Worm (Caenorhabditis elegans) whole organism, L1 larva: ENCODE results near the gene rsd-3.

ENCODE experiments used
- ces-1 ChIP-seq: fragments of 150-350 bp; optimal IDR thresholded peaks from 2 replicates; lab custom pipeline; 2014; ENCODE audit warnings: missing biosample characterization, missing genetic modification reagents, missing genetic modification characterization
- elt-2 ChIP-seq: sonication (generic microtip); optimal IDR thresholded peaks from 2 replicates; lab custom pipeline; 2016; ENCODE audit warnings: missing genetic modification characterization, mild to moderate bottlenecking, inconsistent platforms, missing compliant biosample characterization, missing genetic modification reagents
- lin-15B ChIP-seq: fragments of 150-350 bp; sonication (generic microtip); optimal IDR thresholded peaks from 3 replicates; lab custom pipeline; 2014; ENCODE audit warnings: missing biosample characterization, missing genetic modification characterization
- mdl-1 ChIP-seq, 2 experiments: fragments of 150-350 bp; optimal IDR thresholded peaks; 2 replicates each; lab custom pipeline; 2014 to 2017; ENCODE audit warnings: missing biosample characterization in 2 of 2, missing genetic modification characterization in 2 of 2, inconsistent platforms in 1 of 2
- nhr-11 ChIP-seq: fragments of 150-350 bp; optimal IDR thresholded peaks from 2 replicates; lab custom pipeline; 2014; ENCODE audit warnings: missing biosample characterization, missing genetic modification characterization
- nhr-12 ChIP-seq: sonication (generic microtip); optimal IDR thresholded peaks from 2 replicates; lab custom pipeline; 2017; ENCODE audit warnings: missing biosample characterization, missing genetic modification characterization
- nhr-77 ChIP-seq: fragments of 150-350 bp; optimal IDR thresholded peaks from 2 replicates; lab custom pipeline; 2014; ENCODE audit warnings: missing biosample characterization, missing genetic modification characterization
- skn-1 ChIP-seq: fragments of 150-350 bp; optimal IDR thresholded peaks from 2 replicates; lab custom pipeline; 2014; ENCODE audit warnings: missing biosample characterization, missing genetic modification characterization
- unc-62 ChIP-seq: fragments of 150-350 bp; optimal IDR thresholded peaks from 2 replicates; lab custom pipeline; 2014; ENCODE audit warnings: missing biosample characterization, missing genetic modification reagents, missing genetic modification characterization
- zag-1 ChIP-seq: fragments of 150-350 bp; optimal IDR thresholded peaks from 2 replicates; lab custom pipeline; 2014; ENCODE audit warnings: missing biosample characterization, missing genetic modification characterization

DNA sequence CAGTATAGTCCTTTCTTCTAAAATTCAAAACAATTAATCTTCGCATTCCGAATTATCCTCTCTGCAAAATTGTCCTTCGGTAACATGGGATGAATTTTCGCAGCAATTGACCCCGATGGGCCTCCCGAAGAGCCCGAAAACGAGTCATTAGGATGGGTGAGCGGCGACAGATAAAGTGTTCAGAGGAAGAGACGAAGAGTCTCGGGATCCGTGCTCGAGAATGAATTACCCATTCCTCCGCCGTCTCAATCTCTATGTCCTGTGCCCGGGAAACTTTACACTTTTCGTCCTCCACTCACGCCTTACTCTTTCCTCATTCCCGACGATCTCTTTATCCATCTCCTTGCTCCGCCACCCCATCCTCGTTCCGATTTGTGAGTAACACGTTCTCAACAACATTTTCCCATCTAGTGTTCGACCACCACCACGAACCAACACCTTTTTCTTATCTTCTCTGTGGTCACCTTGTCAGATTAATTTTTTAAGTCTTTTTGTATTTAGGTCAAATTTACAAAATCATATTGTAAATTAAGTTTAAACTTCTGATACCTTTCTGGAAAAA is 22.9 kb downstream of the rsd-3 start:
- no peak for TF ChIP-seq nhr-12 (tag; lab: Kevin White, UChicago)
- no peak for TF ChIP-seq unc-62 (GFP tag; lab: Kevin White, UChicago)
- TF ChIP-seq lin-15B (tag; lab: Kevin White, UChicago) = no peak
- TF ChIP-seq mdl-1 (tag; optimal IDR thresholded peaks at IDR 0.05; lab: Kevin White, UChicago) = no peak
- no peak for TF ChIP-seq nhr-77 (tag; lab: Kevin White, UChicago)
- no peak for TF ChIP-seq ces-1 (GFP tag; lab: Kevin White, UChicago)
- TF ChIP-seq elt-2 (tag; lab: Kevin White, UChicago) = no peak
- no peak for TF ChIP-seq skn-1 (tag; lab: Kevin White, UChicago)
- no peak for TF ChIP-seq nhr-11 (tag; lab: Kevin White, UChicago)
- no peak for TF ChIP-seq zag-1
